Fruit fly (Drosophila melanogaster): ENCODE measurements around the gene Galphaf.

Galphaf gene

DNA sequence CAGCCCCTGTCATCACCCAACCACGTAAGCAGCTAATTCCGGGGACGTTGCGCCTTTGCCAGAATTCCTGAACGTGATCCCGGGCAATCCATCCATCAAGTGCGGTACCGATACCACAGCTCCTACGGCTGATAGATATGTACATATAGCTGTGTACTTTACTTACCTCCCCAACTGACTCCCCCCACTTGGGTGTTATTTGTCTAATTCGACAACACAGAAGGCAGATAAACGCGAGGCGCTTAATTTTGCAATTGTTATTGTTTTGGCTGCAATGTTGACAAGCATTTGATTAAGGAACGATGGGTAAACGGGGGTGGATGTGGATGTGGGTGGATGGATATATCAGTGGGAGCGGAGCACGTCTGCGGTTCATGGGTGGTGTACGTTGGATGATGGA lies 2.5 kb upstream of the Galphaf start (continued):
- TF ChIP-seq chm (GFP tag; IDR thresholded peaks at IDR 0.05) (0 out of 2 replicates have a peak, but pooled peaks have one; percentile 54), CG18599 (GFP tag; optimal IDR thresholded peaks at IDR 0.05) (peak; percentile 52), Poxn (GFP tag; IDR thresholded peaks at IDR 0.05) (no peak), Fer1 (GFP tag; optimal IDR thresholded peaks at IDR 0.05) (peak; percentile 49), CG13123 (GFP tag; optimal IDR thresholded peaks at IDR 0.05) (no peak), cg (GFP tag; optimal IDR thresholded peaks at IDR 0.05) (no peak), tx (GFP tag; optimal IDR thresholded peaks at IDR 0.05) (no peak), CG13287 (GFP tag; IDR thresholded peaks at IDR 0.05; ENCODE audit: partially characterized antibody) (no peak), CG12219 (GFP tag; optimal IDR thresholded peaks at IDR 0.05) (peak; percentile 5), Max (GFP tag; optimal IDR thresholded peaks at IDR 0.05) (no peak), CG5180 (GFP tag; optimal IDR thresholded peaks at IDR 0.05) (no peak), hkb (optimal IDR thresholded peaks at IDR 0.05) (no peak), hkb (GFP tag; IDR thresholded peaks at IDR 0.05) (peak; percentile 25; the same call in 1 of the 2 replicates), Gsc (GFP tag; IDR thresholded peaks at IDR 0.05) (no peak), crp (GFP tag; optimal IDR thresholded peaks at IDR 0.05) (no peak), Sox102F (GFP tag; optimal IDR thresholded peaks at IDR 0.05) (no peak), cwo (GFP tag; optimal IDR thresholded peaks at IDR 0.05) (peak; percentile 28), sna (GFP tag; IDR thresholded peaks at IDR 0.05; ENCODE audit: partially characterized antibody) (no peak), CG15479 (GFP tag; optimal IDR thresholded peaks at IDR 0.05) (no peak), crol (GFP tag; IDR thresholded peaks at IDR 0.05) (peak; percentile 48; the same call in 1 of the 2 replicates), fd64A (GFP tag; optimal IDR thresholded peaks at IDR 0.05) (peak; percentile 11), vnd (GFP tag; IDR thresholded peaks at IDR 0.05; ENCODE audit: partially characterized antibody) (no peak), esg (GFP tag; conservative IDR thresholded peaks at IDR 0.05) (no peak), bsh (GFP tag; optimal IDR thresholded peaks at IDR 0.05) (no peak), CG7987 (GFP tag; optimal IDR thresholded peaks at IDR 0.05) (peak; percentile 35), Camta (GFP tag; optimal IDR thresholded peaks at IDR 0.05) (no peak), CG34376 (GFP tag; optimal IDR thresholded peaks at IDR 0.05) (no peak), CG2875 (GFP tag; optimal IDR thresholded peaks at IDR 0.05) (peak; percentile 38), pho (GFP tag; optimal IDR thresholded peaks at IDR 0.05) (peak; percentile 10), HLH3B (GFP tag; IDR thresholded peaks at IDR 0.05) (0 out of 2 replicates have a peak, but pooled peaks have one; percentile 21), schlank (tag; optimal IDR thresholded peaks at IDR 0.05) (peak; percentile 42), Rx (GFP tag; IDR thresholded peaks at IDR 0.05) (no peak), caup (GFP tag; optimal IDR thresholded peaks at IDR 0.05; ENCODE audit: severe bottlenecking) (peak; percentile 74), CG11247 (GFP tag; IDR thresholded peaks at IDR 0.05) (0 out of 2 replicates have a peak, but pooled peaks have one; percentile 25), B-H1 (GFP tag; IDR thresholded peaks at IDR 0.05) (no peak), CoRest (tag; optimal IDR thresholded peaks at IDR 0.05) (no peak), B-H2 (GFP tag; optimal IDR thresholded peaks at IDR 0.05) (peak; percentile 17), nerfin-1 (tag; optimal IDR thresholded peaks at IDR 0.05) (no peak), hb (GFP tag; IDR thresholded peaks at IDR 0.05; ENCODE audit: partially characterized antibody) (no peak), sim (GFP tag; IDR thresholded peaks at IDR 0.05) (no peak), Ptx1 (GFP tag; IDR thresholded peaks at IDR 0.05) (0 out of 2 replicates have a peak, but pooled peaks have one; percentile 9), so (GFP tag; IDR thresholded peaks at IDR 0.05) (peak; percentile 37; the same call in 1 of the 3 replicates), Mrtf (GFP tag; IDR thresholded peaks at IDR 0.05) (0 out of 3 replicates have a peak, but pooled peaks have one; percentile 13), lab (GFP tag; optimal IDR thresholded peaks at IDR 0.05) (peak; percentile 89), twi (tag; optimal IDR thresholded peaks at IDR 0.05) (no peak), CG10209 (GFP tag; optimal IDR thresholded peaks at IDR 0.05) (peak; percentile 21), Nf-YB (GFP tag; optimal IDR thresholded peaks at IDR 0.05) (no peak), Dip2 (GFP tag; IDR thresholded peaks at IDR 0.05) (no peak), otp (GFP tag; IDR thresholded peaks at IDR 0.05) (0 out of 3 replicates have a peak, but pooled peaks have one; percentile 35)

All from whole organism, embryonic.